Fruit fly (Drosophila melanogaster): ENCODE data around the gene Nlg3.

Gene Nlg3

DNA sequence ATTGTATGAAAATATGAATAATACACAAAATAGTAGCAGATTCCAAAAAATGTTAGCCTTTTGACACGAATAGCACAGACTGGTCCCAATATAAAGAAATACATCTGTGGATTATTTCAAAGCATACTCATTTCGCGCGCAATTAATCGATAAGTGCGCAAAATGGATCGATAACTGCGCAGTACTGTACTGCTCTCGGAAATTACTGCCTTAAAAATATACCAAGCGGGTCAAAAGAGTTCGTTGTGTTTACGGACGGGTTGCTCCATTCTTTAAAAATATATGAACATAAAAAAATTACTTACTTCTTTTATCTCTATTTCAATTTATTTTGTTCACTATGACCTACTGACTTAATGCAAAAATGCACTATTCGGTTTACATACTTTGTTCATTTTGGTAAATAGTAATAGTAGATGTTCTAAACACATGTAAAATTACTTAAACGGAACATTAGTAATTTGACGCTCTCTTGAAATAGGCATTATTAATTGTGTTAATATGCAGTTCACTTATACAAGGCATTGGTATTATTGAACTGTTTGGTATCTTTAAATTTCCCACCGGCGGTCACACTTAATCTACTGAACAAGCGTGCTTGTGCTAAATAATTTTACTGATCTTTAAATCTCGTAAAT is 108.9 kb downstream of the Nlg3 start, which contains the start of the genes Rtnl2 and alphaTub84D:
TSS of gene Rtnl2 (minus strand) at position 58 of the 638 bp plus-strand sequence.
TSS of gene alphaTub84D (plus strand) at position 570 of the 638 bp plus-strand sequence.
- no peak for TF ChIP-seq noc (tag; optimal IDR thresholded peaks at IDR 0.05)

- no peak for TF ChIP-seq noc (tag; optimal IDR thresholded peaks at IDR 0.05)
Observed at dm6 chr3R:7528677-7529076, 110.6 kb downstream of the Nlg3 start, which contains the start of gene alpha-Est6. alpha-Est6 (minus strand) TSS chr3R:7528777.

DNA sequence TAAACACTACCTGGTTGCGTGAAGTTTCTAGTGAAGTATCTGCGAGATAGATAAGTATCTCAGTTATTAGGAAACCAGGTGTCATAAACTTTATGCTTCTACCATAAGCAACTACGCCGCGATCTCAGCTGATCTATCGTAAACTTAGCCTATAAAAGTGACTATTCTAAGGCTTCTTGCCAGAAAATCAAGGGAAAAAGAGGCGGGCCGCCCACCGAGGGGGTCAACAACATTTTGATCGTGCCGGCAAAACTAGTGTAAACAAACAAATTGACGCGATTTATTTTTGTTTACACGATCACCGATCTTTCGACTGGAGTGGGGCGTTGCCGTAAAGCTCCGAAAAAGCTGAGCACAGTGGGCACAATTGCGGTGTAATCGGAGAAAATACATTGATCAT is 115.1 kb downstream of the Nlg3 start:
- peak; percentile 29 for TF ChIP-seq noc (tag; optimal IDR thresholded peaks at IDR 0.05)

dm6 chr3R:7523594-7523993 is 115.6 kb downstream of the Nlg3 start, which contains the start of gene alpha-Est7:
alpha-Est7 (minus strand) TSS chr3R:7523753.
- no peak for TF ChIP-seq noc (tag; optimal IDR thresholded peaks at IDR 0.05)

dm6 chr3R:7522266-7522955 is 116.8 kb downstream of the Nlg3 start:
- TF ChIP-seq noc (tag; optimal IDR thresholded peaks at IDR 0.05) = peak; percentile 84
